Fruit fly (Drosophila melanogaster) whole organism, embryonic: ENCODE measurements around the gene CG3224.

Experiments
- Adf1 ChIP-seq: fragments of 200-800 bp; sonication (Bioruptor generic); IDR thresholded peaks from 2 replicates; pipeline ENCODE4 v1.3.6; 2022; ENCODE audit warnings: missing biosample characterization, missing genetic modification characterization
- Asciz ChIP-seq: fragments of 200-800 bp; sonication (Bioruptor generic); optimal IDR thresholded peaks from 2 replicates; lab custom pipeline; 2017; ENCODE audit warnings: missing biosample characterization, mild to moderate bottlenecking, missing genetic modification characterization, missing genetic modification reagents
- Atf6 ChIP-seq: fragments of 200-800 bp; sonication (Bioruptor generic); IDR thresholded peaks from 2 replicates; pipeline ENCODE4 v1.3.6; 2022; ENCODE audit warnings: missing biosample characterization, missing genetic modification characterization
- Bgb ChIP-seq: fragments of 200-800 bp; sonication (Bioruptor generic); IDR thresholded peaks from 2 replicates; pipeline ENCODE4 v1.3.6; 2022; ENCODE audit warnings: missing biosample characterization, missing genetic modification characterization; ENCODE audit not compliant: partially characterized antibody
- BtbVII ChIP-seq: fragments of 200-800 bp; sonication (Bioruptor generic); optimal IDR thresholded peaks from 3 replicates; lab custom pipeline; 2017; ENCODE audit warnings: missing biosample characterization, mild to moderate bottlenecking, missing genetic modification characterization
- CG10366 ChIP-seq: fragments of 200-800 bp; sonication (Bioruptor generic); IDR thresholded peaks from 2 replicates; pipeline ENCODE4 v1.3.6; 2022; ENCODE audit warnings: missing biosample characterization, missing genetic modification characterization
- CG10462 ChIP-seq: fragments of 200-800 bp; sonication (Bioruptor generic); optimal IDR thresholded peaks from 2 replicates; lab custom pipeline; 2016; ENCODE audit warnings: missing biosample characterization, missing genetic modification characterization
- CG10654 ChIP-seq: fragments of 200-800 bp; sonication (Bioruptor generic); optimal IDR thresholded peaks from 2 replicates; lab custom pipeline; 2016; ENCODE audit warnings: missing biosample characterization, missing genetic modification characterization
- CG12104 ChIP-seq: fragments of 200-800 bp; sonication (Bioruptor generic); optimal IDR thresholded peaks from 3 replicates; lab custom pipeline; 2016; ENCODE audit warnings: missing biosample characterization, missing genetic modification characterization
- CG12391 ChIP-seq: fragments of 200-800 bp; sonication (Bioruptor generic); optimal IDR thresholded peaks from 3 replicates; lab custom pipeline; 2018; ENCODE audit warnings: missing biosample characterization, mild to moderate bottlenecking, missing genetic modification characterization, moderate library complexity
- CG12942 ChIP-seq: fragments of 200-800 bp; sonication (Bioruptor generic); optimal IDR thresholded peaks from 3 replicates; lab custom pipeline; 2016; ENCODE audit warnings: missing biosample characterization, missing genetic modification characterization
- CG15514 ChIP-seq: fragments of 200-800 bp; sonication (Bioruptor generic); optimal IDR thresholded peaks from 3 replicates; lab custom pipeline; 2017; ENCODE audit warnings: missing biosample characterization, missing genetic modification characterization, mild to moderate bottlenecking, moderate library complexity, missing genetic modification reagents
- CG16815 ChIP-seq: fragments of 200-800 bp; sonication (Bioruptor generic); optimal IDR thresholded peaks from 3 replicates; lab custom pipeline; 2017; ENCODE audit warnings: missing biosample characterization, mild to moderate bottlenecking, missing genetic modification characterization
- CG17186 ChIP-seq: fragments of 200-800 bp; sonication (Bioruptor generic); optimal IDR thresholded peaks from 3 replicates; lab custom pipeline; 2017; ENCODE audit warnings: missing biosample characterization, missing genetic modification reagents, missing genetic modification characterization
- CG17829 ChIP-seq: fragments of 200-800 bp; optimal IDR thresholded peaks from 2 replicates; lab custom pipeline; 2019; ENCODE audit warnings: missing biosample characterization, mild to moderate bottlenecking, missing genetic modification characterization, moderate library complexity
- CG17912 ChIP-seq: fragments of 200-800 bp; sonication (Bioruptor generic); optimal IDR thresholded peaks from 2 replicates; lab custom pipeline; 2018; ENCODE audit warnings: missing biosample characterization, mild to moderate bottlenecking, missing genetic modification characterization
- CG2129 ChIP-seq: fragments of 200-800 bp; sonication (Bioruptor generic); IDR thresholded peaks from 2 replicates; pipeline ENCODE4 v1.3.6; 2022; ENCODE audit warnings: missing biosample characterization, missing genetic modification characterization; ENCODE audit not compliant: partially characterized antibody
- CG2889 ChIP-seq: fragments of 200-800 bp; sonication (Bioruptor generic); IDR thresholded peaks from 3 replicates; pipeline ENCODE4 v1.3.6; 2022; ENCODE audit warnings: missing biosample characterization, missing genetic modification characterization
- CG30403 ChIP-seq: fragments of 200-800 bp; sonication (Bioruptor generic); optimal IDR thresholded peaks from 3 replicates; lab custom pipeline; 2016; ENCODE audit warnings: missing biosample characterization, missing genetic modification characterization
- CG4282 ChIP-seq: fragments of 200-800 bp; sonication (Bioruptor generic); optimal IDR thresholded peaks from 2 replicates; lab custom pipeline; 2016; ENCODE audit warnings: missing biosample characterization, missing genetic modification characterization
- CG4707 ChIP-seq: fragments of 200-800 bp; sonication (Bioruptor generic); optimal IDR thresholded peaks from 2 replicates; lab custom pipeline; 2018; ENCODE audit warnings: missing biosample characterization, mild to moderate bottlenecking, missing genetic modification characterization, moderate library complexity
- CG6175 ChIP-seq: fragments of 200-800 bp; sonication (Bioruptor generic); IDR thresholded peaks from 3 replicates; pipeline ENCODE4 v1.3.6; 2022; ENCODE audit warnings: missing biosample characterization, missing genetic modification characterization
- CG8478 ChIP-seq: fragments of >200 bp; optimal IDR thresholded peaks from 2 replicates; lab custom pipeline; 2018
- CG8944 ChIP-seq: fragments of 200-800 bp; sonication (Bioruptor generic); optimal IDR thresholded peaks from 3 replicates; lab custom pipeline; 2016; ENCODE audit warnings: missing biosample characterization, missing genetic modification characterization
- Deaf1 ChIP-seq: fragments of 200-800 bp; optimal IDR thresholded peaks from 3 replicates; lab custom pipeline; 2019; ENCODE audit warnings: missing biosample characterization, mild to moderate bottlenecking, missing genetic modification characterization, moderate library complexity
- Dip3 ChIP-seq: fragments of 200-800 bp; sonication (Bioruptor generic); optimal IDR thresholded peaks from 3 replicates; lab custom pipeline; 2016; ENCODE audit warnings: missing biosample characterization, missing genetic modification characterization
- Doc3 ChIP-seq: fragments of 200-800 bp; sonication (Bioruptor generic); IDR thresholded peaks from 3 replicates; pipeline ENCODE4 v1.3.6; 2022; ENCODE audit warnings: missing biosample characterization, missing genetic modification characterization; ENCODE audit not compliant: partially characterized antibody
- Dp ChIP-seq: fragments of 200-800 bp; sonication (Bioruptor generic); optimal IDR thresholded peaks from 2 replicates; lab custom pipeline; 2018; ENCODE audit warnings: missing biosample characterization, mild to moderate bottlenecking, missing genetic modification characterization, moderate library complexity
- Drgx ChIP-seq: fragments of 200-800 bp; sonication (Bioruptor generic); IDR thresholded peaks from 2 replicates; pipeline ENCODE4 v1.3.6; 2022; ENCODE audit warnings: missing biosample characterization, missing genetic modification characterization
- Hey ChIP-seq: fragments of 200-800 bp; sonication (Bioruptor generic); optimal IDR thresholded peaks from 3 replicates; lab custom pipeline; 2018; ENCODE audit warnings: missing biosample characterization, mild to moderate bottlenecking, missing genetic modification characterization
- Hmx ChIP-seq: fragments of 200-800 bp; sonication (Bioruptor generic); optimal IDR thresholded peaks from 2 replicates; lab custom pipeline; 2016; ENCODE audit warnings: missing biosample characterization, missing genetic modification characterization
- Med ChIP-seq: fragments of 200-800 bp; sonication (Bioruptor generic); peaks from one replicate; lab custom pipeline; 2016; ENCODE audit warnings: missing biosample characterization, missing genetic modification characterization, mild to moderate bottlenecking, inconsistent platforms, moderate library complexity
- Mrtf ChIP-seq: fragments of 200-800 bp; sonication (Bioruptor generic); IDR thresholded peaks from 3 replicates; pipeline ENCODE4 v1.3.6; 2022; ENCODE audit warnings: missing biosample characterization, missing genetic modification characterization
- Rfx ChIP-seq: fragments of 200-800 bp; sonication (Bioruptor generic); IDR thresholded peaks from 2 replicates; pipeline ENCODE4 v1.3.6; 2022; ENCODE audit warnings: missing biosample characterization, missing genetic modification characterization
- Trl ChIP-seq, 3 experiments: fragments of >200 bp in 2 of 3; fragments of 200-800 bp in 1 of 3; sonication (Bioruptor generic) in 1 of 3; optimal IDR thresholded peaks; 2 replicates in 1 of 3; 3 replicates in 2 of 3; lab custom pipeline; 2016 to 2017; ENCODE audit warnings: missing biosample characterization in 1 of 3, missing genetic modification characterization in 1 of 3
- Xbp1 ChIP-seq: fragments of 200-800 bp; sonication (Bioruptor generic); optimal IDR thresholded peaks from 3 replicates; lab custom pipeline; 2016; ENCODE audit warnings: missing biosample characterization, mild to moderate bottlenecking, missing genetic modification characterization
- YL-1 ChIP-seq: fragments of 200-800 bp; sonication (Bioruptor generic); optimal IDR thresholded peaks from 3 replicates; lab custom pipeline; 2017; ENCODE audit warnings: missing biosample characterization, mild to moderate bottlenecking, missing genetic modification characterization
- bab2 ChIP-seq: fragments of 200-800 bp; sonication (Bioruptor generic); optimal IDR thresholded peaks from 2 replicates; lab custom pipeline; 2016; ENCODE audit warnings: missing biosample characterization, missing genetic modification characterization
- corto ChIP-seq: fragments of 200-800 bp; sonication (Bioruptor generic); optimal IDR thresholded peaks from 2 replicates; lab custom pipeline; 2016; ENCODE audit warnings: missing biosample characterization, mild to moderate bottlenecking, missing genetic modification characterization, moderate library complexity
- en ChIP-seq: fragments of 200-800 bp; sonication (Bioruptor generic); optimal IDR thresholded peaks from 2 replicates; lab custom pipeline; 2016; ENCODE audit warnings: missing biosample characterization, missing genetic modification characterization
- fd3F ChIP-seq: fragments of 200-800 bp; sonication (Bioruptor generic); optimal IDR thresholded peaks from 2 replicates; lab custom pipeline; 2018; ENCODE audit warnings: missing biosample characterization, mild to moderate bottlenecking, missing genetic modification characterization, moderate library complexity
- gro ChIP-seq: fragments of 200-800 bp; sonication (Bioruptor generic); optimal IDR thresholded peaks from 2 replicates; lab custom pipeline; 2016; ENCODE audit warnings: missing biosample characterization, missing genetic modification characterization
- peb ChIP-seq: fragments of 200-800 bp; sonication (Bioruptor generic); IDR thresholded peaks from 2 replicates; pipeline ENCODE4 v1.3.6; 2022; ENCODE audit warnings: missing biosample characterization, missing genetic modification characterization
- prd ChIP-seq, 3 experiments: fragments of >200 bp in 2 of 3; fragments of 200-800 bp in 1 of 3; sonication (Bioruptor generic) in 1 of 3; optimal IDR thresholded peaks in 2 of 3; IDR thresholded peaks in 1 of 3; 2 replicates in 2 of 3; 3 replicates in 1 of 3; pipeline versions ENCODE4 v1.3.6 to Lab custom; 2017 to 2022; ENCODE audit warnings: missing biosample characterization in 1 of 3, missing genetic modification characterization in 1 of 3
- rib ChIP-seq: fragments of 200-800 bp; sonication (Bioruptor generic); IDR thresholded peaks from 2 replicates; pipeline ENCODE4 v1.3.6; 2022; ENCODE audit warnings: missing biosample characterization, missing genetic modification characterization
- schlank ChIP-seq: fragments of 200-800 bp; sonication (Bioruptor generic); optimal IDR thresholded peaks from 2 replicates; lab custom pipeline; 2018; ENCODE audit warnings: missing biosample characterization, mild to moderate bottlenecking, missing genetic modification characterization
- seq ChIP-seq: fragments of 200-800 bp; sonication (Bioruptor generic); IDR thresholded peaks from 2 replicates; pipeline ENCODE4 v1.3.6; 2022; ENCODE audit warnings: missing biosample characterization, missing genetic modification characterization
- sob ChIP-seq: fragments of 200-800 bp; sonication (Bioruptor generic); IDR thresholded peaks from 2 replicates; pipeline ENCODE4 v1.3.6; 2022; ENCODE audit warnings: missing biosample characterization, missing genetic modification characterization
- ssp ChIP-seq: fragments of 200-800 bp; sonication (Bioruptor generic); IDR thresholded peaks from 2 replicates; pipeline ENCODE4 v1.3.6; 2022; ENCODE audit warnings: missing biosample characterization, missing genetic modification characterization
- twi ChIP-seq: fragments of 200-800 bp; optimal IDR thresholded peaks from 2 replicates; lab custom pipeline; 2019; ENCODE audit warnings: missing biosample characterization, mild to moderate bottlenecking, missing genetic modification characterization, moderate library complexity
- vnd ChIP-seq: fragments of 200-800 bp; sonication (Bioruptor generic); IDR thresholded peaks from 3 replicates; pipeline ENCODE4 v1.3.6; 2022; ENCODE audit warnings: missing biosample characterization, missing genetic modification characterization; ENCODE audit not compliant: partially characterized antibody

Gene CG3224

DNA sequence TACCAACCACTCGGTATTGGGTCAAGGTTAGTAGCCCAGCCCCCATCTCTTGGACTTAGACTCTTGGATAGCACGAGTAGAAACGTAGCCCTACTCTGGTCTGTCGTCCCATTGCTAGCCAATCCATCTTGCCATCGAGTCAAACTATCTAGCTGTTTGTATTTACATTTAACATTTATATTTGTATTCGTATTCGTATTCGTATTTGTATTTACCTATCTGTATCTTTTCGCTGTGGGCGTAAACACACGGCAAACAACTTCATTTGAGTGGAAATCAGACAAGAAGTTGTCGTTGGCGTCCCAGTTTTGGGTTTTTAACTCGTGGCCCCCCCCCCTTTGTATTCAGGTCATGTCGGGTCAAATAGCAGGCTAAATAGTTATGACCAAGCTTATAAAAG is 47.0 kb downstream of the CG3224 start (continued):
- no peak for TF ChIP-seq CG2129 (GFP tag; lab: Robert Waterston, UW)
- TF ChIP-seq CG10366 (GFP tag; lab: Robert Waterston, UW), result no peak
- TF ChIP-seq seq (GFP tag; lab: Robert Waterston, UW), result no peak
- TF ChIP-seq Drgx (GFP tag; lab: Robert Waterston, UW), result no peak
- TF ChIP-seq CG30403, result no peak
- TF ChIP-seq CG4707, result peak; percentile 53
- TF ChIP-seq schlank, result peak; percentile 28
- no peak for TF ChIP-seq CG8478 (lab: Kevin White, UChicago)
- TF ChIP-seq vnd, result no peak
- no peak for TF ChIP-seq YL-1
- peak; percentile 45 for TF ChIP-seq CG15514 (GFP tag; lab: Kevin White, UChicago)
- TF ChIP-seq Xbp1, result no peak
- TF ChIP-seq Hey (tag; lab: Kevin White, UChicago), result peak; percentile 54
- TF ChIP-seq fd3F (GFP tag; lab: Kevin White, UChicago), result peak; percentile 25
- TF ChIP-seq Asciz (GFP tag; lab: Kevin White, UChicago), result peak; percentile 31
- TF ChIP-seq twi (tag; lab: Kevin White, UChicago), result no peak
- TF ChIP-seq CG17186 (GFP tag; lab: Kevin White, UChicago), result no peak
- TF ChIP-seq sob (GFP tag; lab: Robert Waterston, UW), result peak; percentile 42; the same call in 1 of the 2 replicates
- TF ChIP-seq CG10654 (GFP tag; lab: Kevin White, UChicago), result no peak
- TF ChIP-seq CG8944 (GFP tag; lab: Kevin White, UChicago), result no peak
- peak; percentile 16 for TF ChIP-seq CG12104 (GFP tag; lab: Kevin White, UChicago)
- no peak for TF ChIP-seq CG6175 (GFP tag; lab: Robert Waterston, UW)
- TF ChIP-seq Dip3, result no peak
- TF ChIP-seq Bgb (GFP tag; lab: Robert Waterston, UW), result no peak
- TF ChIP-seq Atf6, result no peak
- TF ChIP-seq Doc3 (GFP tag; lab: Robert Waterston, UW), result no peak
- TF ChIP-seq en, result no peak
- no peak for TF ChIP-seq CG2889 (GFP tag; lab: Robert Waterston, UW)
- TF ChIP-seq Dp (GFP tag; lab: Kevin White, UChicago), result no peak
- TF ChIP-seq rib, result no peak
- no peak for TF ChIP-seq bab2
- no peak for TF ChIP-seq Trl (optimal IDR thresholded peaks at IDR 0.05; lab: Kevin White, UChicago)
- peak; percentile 14 for TF ChIP-seq Trl (GFP tag; optimal IDR thresholded peaks at IDR 0.05; lab: Kevin White, UChicago)
- TF ChIP-seq Hmx (GFP tag; lab: Kevin White, UChicago), result no peak
- TF ChIP-seq peb (GFP tag; lab: Robert Waterston, UW), result no peak
- peak; percentile 80 for TF ChIP-seq Med (GFP tag; lab: Kevin White, UChicago)
- TF ChIP-seq CG12942 (GFP tag; lab: Kevin White, UChicago), result peak; percentile 19
- TF ChIP-seq CG4282 (GFP tag; lab: Kevin White, UChicago), result no peak
- TF ChIP-seq Rfx (GFP tag; lab: Robert Waterston, UW), result no peak
- no peak for TF ChIP-seq Deaf1 (tag; lab: Kevin White, UChicago)
- TF ChIP-seq CG12391 (tag; lab: Kevin White, UChicago), result peak; percentile 3
- TF ChIP-seq Mrtf (GFP tag; lab: Robert Waterston, UW), result no peak
- no peak for TF ChIP-seq gro (GFP tag; lab: Kevin White, UChicago)
- peak; percentile 14 for TF ChIP-seq CG17912 (GFP tag; lab: Kevin White, UChicago)
- TF ChIP-seq prd (optimal IDR thresholded peaks at IDR 0.05; lab: Kevin White, UChicago), result no peak
- no peak for TF ChIP-seq prd (GFP tag; IDR thresholded peaks at IDR 0.05; lab: Robert Waterston, UW)
- TF ChIP-seq corto (GFP tag; lab: Kevin White, UChicago), result no peak
- no peak for TF ChIP-seq ssp
- no peak for TF ChIP-seq Adf1 (GFP tag; lab: Robert Waterston, UW)
- no peak for TF ChIP-seq CG16815 (GFP tag; lab: Kevin White, UChicago)
- no peak for TF ChIP-seq CG10462 (GFP tag; lab: Kevin White, UChicago)
- peak; percentile 77 for TF ChIP-seq BtbVII (GFP tag; lab: Kevin White, UChicago)
- TF ChIP-seq CG17829 (tag; lab: Kevin White, UChicago), result no peak
